Fruit fly (Drosophila melanogaster): Measurements from ENCODE around the gene b.

b gene

DNA sequence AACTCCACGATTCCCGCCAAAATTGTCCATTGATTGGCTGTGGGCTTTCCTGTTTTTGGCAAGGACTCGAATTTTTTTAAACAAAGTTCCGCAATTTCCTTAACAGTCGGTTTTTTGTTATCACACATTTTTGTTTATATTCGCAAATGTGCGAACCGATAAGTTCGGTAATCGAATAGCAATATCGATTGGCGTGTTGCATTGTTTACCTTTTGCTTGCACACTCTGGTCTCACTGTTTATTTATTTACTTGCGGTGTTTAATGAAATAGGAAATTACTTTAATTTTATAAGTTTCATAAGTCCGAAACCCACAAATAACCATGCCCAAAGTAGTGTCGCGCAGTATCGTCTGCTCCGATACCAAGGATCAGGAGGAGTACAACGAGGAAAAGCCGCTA is 9.7 kb upstream of the b start, which contains the start of the genes Adat1 and CG16865:
TSS of gene Adat1 (minus strand) at position 152 of the 400 bp plus-strand sequence.
TSS of gene CG16865 (plus strand) at position 200 of the 400 bp plus-strand sequence.
- no peak for TF ChIP-seq CG14711 (tag; optimal IDR thresholded peaks at IDR 0.05)
- TF ChIP-seq Mnt (GFP tag; optimal IDR thresholded peaks at IDR 0.05) = peak; percentile 23
- peak; percentile 22 for TF ChIP-seq cic (GFP tag; optimal IDR thresholded peaks at IDR 0.05)
- TF ChIP-seq bab1 (GFP tag; optimal IDR thresholded peaks at IDR 0.05) = peak; percentile 13
- no peak for TF ChIP-seq Hr96 (GFP tag; optimal IDR thresholded peaks at IDR 0.05)
- TF ChIP-seq kay (GFP tag; ENCODE audit: borderline replicate concordance) = no peak

dm6 chr2L:13813156-13813555 is 7.9 kb upstream of the b start, which contains the start of gene CG16888:
TSS of gene CG16888 (minus strand) at chr2L:13813256.
- TF ChIP-seq bab1 (GFP tag; optimal IDR thresholded peaks at IDR 0.05) (no peak), CG7045 (GFP tag; optimal IDR thresholded peaks at IDR 0.05) (no peak), cic (GFP tag; optimal IDR thresholded peaks at IDR 0.05) (no peak), Clk (GFP tag; optimal IDR thresholded peaks at IDR 0.05) (no peak), kay (GFP tag; ENCODE audit: borderline replicate concordance) (no peak), ovo (GFP tag; optimal IDR thresholded peaks at IDR 0.05) (no peak)

DNA sequence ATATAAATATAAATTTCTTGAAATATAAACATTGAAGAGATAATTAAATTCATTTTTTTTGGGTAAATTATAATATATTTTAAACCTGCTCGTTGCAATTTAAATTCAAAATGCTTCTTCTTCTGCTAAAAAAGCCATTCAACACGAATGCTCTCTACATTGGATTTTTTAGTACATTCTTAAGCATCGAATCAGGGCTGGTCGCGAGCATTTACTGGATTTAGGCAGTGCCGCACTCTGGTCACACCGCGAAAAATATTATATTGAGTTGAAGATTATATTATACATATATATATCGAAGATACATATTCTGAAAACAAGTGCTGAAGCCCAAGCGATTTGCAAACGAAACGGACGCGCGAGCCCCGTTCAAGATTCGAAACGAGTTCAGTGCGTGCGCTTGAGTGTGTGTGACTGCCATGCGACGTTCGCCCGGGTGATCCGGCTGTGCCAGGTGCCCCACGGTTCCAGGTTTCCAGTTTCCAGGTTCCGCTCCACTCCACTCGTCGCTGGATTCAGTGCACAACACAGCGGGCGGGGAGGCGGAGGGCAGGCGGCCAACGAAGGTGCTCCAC is 7.4 kb upstream of the b start, which contains the start of gene Sos:
TSS of gene Sos (plus strand) at position 213 of the 575 bp plus-strand sequence.
- TF ChIP-seq pad (GFP tag; optimal IDR thresholded peaks at IDR 0.05) = no peak
- TF ChIP-seq kay (GFP tag; ENCODE audit: borderline replicate concordance) = no peak
- no peak for TF ChIP-seq CG5204 (GFP tag; optimal IDR thresholded peaks at IDR 0.05)
- peak; percentile 35 for TF ChIP-seq Mnt (GFP tag; optimal IDR thresholded peaks at IDR 0.05)
- no peak for TF ChIP-seq Clk (GFP tag; optimal IDR thresholded peaks at IDR 0.05)
- TF ChIP-seq ovo (GFP tag; optimal IDR thresholded peaks at IDR 0.05) = no peak
- peak; percentile 2 for TF ChIP-seq CG14711 (tag; optimal IDR thresholded peaks at IDR 0.05)
- TF ChIP-seq CG1620 (GFP tag; optimal IDR thresholded peaks at IDR 0.05) = no peak
- TF ChIP-seq cnc (optimal IDR thresholded peaks at IDR 0.05) = no peak
- TF ChIP-seq bab1 (GFP tag; optimal IDR thresholded peaks at IDR 0.05) = peak; percentile 46
- no peak for TF ChIP-seq Hr96 (GFP tag; optimal IDR thresholded peaks at IDR 0.05)

DNA sequence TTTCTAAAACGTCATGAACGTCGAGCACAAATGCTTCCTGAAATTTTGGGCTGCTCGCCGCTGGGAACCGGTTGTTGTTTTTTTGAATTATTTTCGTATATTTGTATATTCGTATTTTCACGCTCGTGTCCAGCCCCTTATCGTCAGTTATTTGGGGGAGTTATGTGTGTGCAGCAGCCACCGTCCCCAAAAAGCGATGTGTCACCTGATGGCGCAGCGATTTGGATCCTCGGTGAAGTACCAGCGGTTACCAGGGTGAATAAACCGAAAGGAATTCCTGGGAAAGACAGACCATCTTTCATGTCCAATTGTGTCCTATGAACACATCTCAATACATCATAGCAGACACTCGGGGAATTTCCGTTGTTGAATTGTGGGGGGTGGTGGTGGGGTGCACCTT is 872 bp upstream of the b start:
- no peak for TF ChIP-seq pad (GFP tag; optimal IDR thresholded peaks at IDR 0.05)
- no peak for TF ChIP-seq CG1620 (GFP tag; optimal IDR thresholded peaks at IDR 0.05)
- no peak for TF ChIP-seq Crg-1 (GFP tag; optimal IDR thresholded peaks at IDR 0.05)
- no peak for TF ChIP-seq toe (GFP tag; optimal IDR thresholded peaks at IDR 0.05)
- TF ChIP-seq CG12768 (GFP tag; optimal IDR thresholded peaks at IDR 0.05) = no peak
- TF ChIP-seq CG5204 (GFP tag; optimal IDR thresholded peaks at IDR 0.05) = no peak
- no peak for TF ChIP-seq CG7045 (GFP tag; optimal IDR thresholded peaks at IDR 0.05)
- no peak for TF ChIP-seq cnc (optimal IDR thresholded peaks at IDR 0.05)
- TF ChIP-seq kay (GFP tag; ENCODE audit: borderline replicate concordance) = no peak
- no peak for TF ChIP-seq ovo (GFP tag; optimal IDR thresholded peaks at IDR 0.05)
- TF ChIP-seq bab1 (GFP tag; optimal IDR thresholded peaks at IDR 0.05) = no peak
- no peak for TF ChIP-seq Mnt (GFP tag; optimal IDR thresholded peaks at IDR 0.05)
- TF ChIP-seq CG11617 (GFP tag; optimal IDR thresholded peaks at IDR 0.05) = no peak

DNA sequence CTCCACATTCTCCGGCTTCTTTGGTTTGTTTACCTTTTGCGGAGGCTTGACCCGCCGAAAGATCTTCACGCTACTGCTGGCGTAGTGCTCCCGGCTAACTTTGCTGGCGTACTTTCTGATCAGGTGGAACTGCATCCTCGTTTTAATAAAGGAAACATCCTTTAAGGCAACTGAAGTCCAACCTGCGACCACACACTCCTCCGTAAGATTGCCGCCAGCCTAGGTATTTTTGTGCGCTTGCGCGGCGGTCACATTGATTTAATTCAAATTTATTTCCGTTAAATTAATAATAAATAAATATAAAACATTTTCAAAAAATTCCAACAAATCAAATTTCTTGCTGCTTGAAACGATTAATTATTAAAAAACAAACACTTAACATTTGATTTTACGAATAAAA is 6.5 kb downstream of the b start, which contains the start of gene PolG1:
TSS of gene PolG1 (minus strand) at position 216 of the 400 bp plus-strand sequence.
- TF ChIP-seq CG11617 (GFP tag; optimal IDR thresholded peaks at IDR 0.05) (no peak), Crg-1 (GFP tag; optimal IDR thresholded peaks at IDR 0.05) (no peak), CG7045 (GFP tag; optimal IDR thresholded peaks at IDR 0.05) (no peak), toe (GFP tag; optimal IDR thresholded peaks at IDR 0.05) (no peak), tj (GFP tag; optimal IDR thresholded peaks at IDR 0.05) (no peak), Hr96 (GFP tag; optimal IDR thresholded peaks at IDR 0.05) (no peak), ovo (GFP tag; optimal IDR thresholded peaks at IDR 0.05) (no peak), CG33017 (tag; optimal IDR thresholded peaks at IDR 0.05) (no peak), CG12768 (GFP tag; optimal IDR thresholded peaks at IDR 0.05) (no peak), kay (GFP tag; ENCODE audit: borderline replicate concordance) (no peak), pad (GFP tag; optimal IDR thresholded peaks at IDR 0.05) (no peak), Mnt (GFP tag; optimal IDR thresholded peaks at IDR 0.05) (no peak), CG7101 (tag; optimal IDR thresholded peaks at IDR 0.05) (no peak), Clk (GFP tag; optimal IDR thresholded peaks at IDR 0.05) (no peak), CG14711 (tag; optimal IDR thresholded peaks at IDR 0.05) (no peak)

DNA sequence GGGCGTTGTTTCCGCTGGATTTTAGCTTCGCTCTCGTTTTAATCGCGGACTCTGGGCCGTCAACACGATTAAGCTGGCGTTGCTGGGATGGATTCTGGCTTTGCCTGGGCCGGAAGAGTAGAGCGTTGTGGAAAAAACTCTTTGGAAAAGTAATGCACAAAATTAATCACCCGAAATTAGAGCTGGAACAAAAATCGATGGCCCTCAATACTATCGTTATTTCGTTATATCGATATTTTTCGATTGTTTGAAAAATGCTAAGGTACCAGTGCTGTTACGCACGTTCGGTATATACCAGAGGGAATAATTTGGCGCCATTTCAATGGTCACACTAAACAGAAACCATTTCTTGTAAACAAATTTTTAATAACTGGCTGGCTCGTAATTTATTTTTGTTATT is 8.5 kb downstream of the b start, which contains the start of the genes Arpc1 and Orc5:
TSS of gene Arpc1 (minus strand) at position 202 of the 400 bp plus-strand sequence.
TSS of gene Orc5 (plus strand) at position 298 of the 400 bp plus-strand sequence.
- TF ChIP-seq Mnt (GFP tag; optimal IDR thresholded peaks at IDR 0.05) = no peak
- no peak for TF ChIP-seq CG33017 (tag; optimal IDR thresholded peaks at IDR 0.05)
- no peak for TF ChIP-seq Clk (GFP tag; optimal IDR thresholded peaks at IDR 0.05)
- TF ChIP-seq CG7101 (tag; optimal IDR thresholded peaks at IDR 0.05) = peak; percentile 6
- no peak for TF ChIP-seq toe (GFP tag; optimal IDR thresholded peaks at IDR 0.05)
- no peak for TF ChIP-seq CG5204 (GFP tag; optimal IDR thresholded peaks at IDR 0.05)
- no peak for TF ChIP-seq cic (GFP tag; optimal IDR thresholded peaks at IDR 0.05)
- peak; percentile 30 for TF ChIP-seq CG1620 (GFP tag; optimal IDR thresholded peaks at IDR 0.05)
- no peak for TF ChIP-seq cnc (optimal IDR thresholded peaks at IDR 0.05)
- no peak for TF ChIP-seq CG7045 (GFP tag; optimal IDR thresholded peaks at IDR 0.05)
- peak; percentile 72 for TF ChIP-seq bab1 (GFP tag; optimal IDR thresholded peaks at IDR 0.05)
- TF ChIP-seq Crg-1 (GFP tag; optimal IDR thresholded peaks at IDR 0.05) = peak; percentile 6
- peak; percentile 14 for TF ChIP-seq CG14711 (tag; optimal IDR thresholded peaks at IDR 0.05)
- no peak for TF ChIP-seq pad (GFP tag; optimal IDR thresholded peaks at IDR 0.05)
- TF ChIP-seq kay (GFP tag; ENCODE audit: borderline replicate concordance) = no peak
- TF ChIP-seq tj (GFP tag; optimal IDR thresholded peaks at IDR 0.05) = no peak

Measured in whole organism, adult.